Worm (Caenorhabditis elegans) whole organism, L4 larva: ENCODE results near the gene lis-1.

Source experiments
- F10B5.3 ChIP-seq: sonication (generic microtip); optimal IDR thresholded peaks from 2 replicates; lab custom pipeline; 2016; ENCODE audit warnings: mild to moderate bottlenecking, missing genetic modification characterization, missing compliant biosample characterization
- F26F4.8 ChIP-seq: fragments of 200-800 bp; sonication (Bioruptor generic); conservative IDR thresholded peaks from 2 replicates; pipeline ENCODE4 v1.3.6; 2022; ENCODE audit warnings: missing genetic modification characterization, missing compliant biosample characterization
- F37D6.2 ChIP-seq: sonication (generic microtip); optimal IDR thresholded peaks from 2 replicates; lab custom pipeline; 2016; ENCODE audit warnings: mild to moderate bottlenecking, missing genetic modification characterization, missing compliant biosample characterization
- R02D3.7 ChIP-seq: fragments of 150-350 bp; sonication (generic microtip); optimal IDR thresholded peaks from 3 replicates; lab custom pipeline; 2014; ENCODE audit warnings: missing biosample characterization, missing genetic modification characterization
- T20F7.1 ChIP-seq: fragments of 200-800 bp; sonication (Bioruptor generic); optimal IDR thresholded peaks from 2 replicates; lab custom pipeline; 2018; ENCODE audit warnings: mild to moderate bottlenecking, missing genetic modification characterization, missing compliant biosample characterization
- aha-1 ChIP-seq: fragments of 150-350 bp; peaks from one replicate; lab custom pipeline; 2014; ENCODE audit warnings: missing biosample characterization, missing genetic modification characterization
- arid-1 ChIP-seq: fragments of 200-800 bp; sonication (Bioruptor generic); conservative IDR thresholded peaks from 2 replicates; pipeline ENCODE4 v1.3.6; 2022; ENCODE audit warnings: missing genetic modification reagents, missing genetic modification characterization, missing compliant biosample characterization
- ceh-44 ChIP-seq: fragments of 200-800 bp; sonication (Bioruptor generic); IDR thresholded peaks from 2 replicates; pipeline ENCODE4 v1.3.6; 2022; ENCODE audit warnings: missing genetic modification reagents, missing genetic modification characterization, missing compliant biosample characterization
- ceh-62 ChIP-seq: sonication (generic microtip); optimal IDR thresholded peaks from 2 replicates; lab custom pipeline; 2017; ENCODE audit warnings: missing biosample characterization, missing genetic modification characterization
- ceh-82 ChIP-seq: sonication (generic microtip); optimal IDR thresholded peaks from 2 replicates; lab custom pipeline; 2017; ENCODE audit warnings: missing biosample characterization, missing genetic modification characterization
- daf-12 ChIP-seq: fragments of 150-350 bp; optimal IDR thresholded peaks from 2 replicates; lab custom pipeline; 2014; ENCODE audit warnings: missing biosample characterization, missing genetic modification reagents, missing genetic modification characterization
- daf-19 ChIP-seq: fragments of 200-800 bp; sonication (Bioruptor generic); conservative IDR thresholded peaks from 2 replicates; pipeline ENCODE4 v1.3.6; 2022; ENCODE audit warnings: missing genetic modification characterization, missing compliant biosample characterization
- daf-8 ChIP-seq: fragments of 200-800 bp; sonication (Bioruptor generic); IDR thresholded peaks from 2 replicates; pipeline ENCODE4 v1.3.6; 2022; ENCODE audit warnings: missing genetic modification characterization, missing compliant biosample characterization
- dmd-9 ChIP-seq: fragments of 200-800 bp; sonication (Bioruptor generic); IDR thresholded peaks from 2 replicates; pipeline ENCODE4 v1.3.6; 2022; ENCODE audit warnings: missing genetic modification reagents, missing genetic modification characterization, missing compliant biosample characterization
- duxl-1 ChIP-seq: sonication (generic microtip); optimal IDR thresholded peaks from 2 replicates; lab custom pipeline; 2016; ENCODE audit warnings: mild to moderate bottlenecking, missing genetic modification characterization, moderate library complexity, missing compliant biosample characterization; ENCODE audit not compliant: poor library complexity
- fkh-10 ChIP-seq: fragments of 150-350 bp; optimal IDR thresholded peaks from 2 replicates; lab custom pipeline; 2014; ENCODE audit warnings: missing biosample characterization, missing genetic modification reagents, missing genetic modification characterization
- gei-8 ChIP-seq: fragments of 200-800 bp; sonication (Bioruptor generic); optimal IDR thresholded peaks from 2 replicates; lab custom pipeline; 2018; ENCODE audit warnings: mild to moderate bottlenecking, missing genetic modification characterization, missing compliant biosample characterization
- hif-1 ChIP-seq, 2 experiments: sonication (generic microtip); optimal IDR thresholded peaks; 2 replicates each; lab custom pipeline; 2016 to 2017; ENCODE audit warnings: missing compliant biosample characterization in 2 of 2, missing genetic modification characterization in 2 of 2, missing genetic modification reagents in 2 of 2, missing genotype in 2 of 2, mild to moderate bottlenecking in 1 of 2
- hlh-11 ChIP-seq: fragments of 200-800 bp; sonication (Bioruptor generic); optimal IDR thresholded peaks from 2 replicates; lab custom pipeline; 2018; ENCODE audit warnings: mild to moderate bottlenecking, missing genetic modification characterization, missing compliant biosample characterization
- lin-13 ChIP-seq: fragments of 150-350 bp; optimal IDR thresholded peaks from 2 replicates; lab custom pipeline; 2014; ENCODE audit warnings: missing biosample characterization, missing genetic modification reagents, missing genetic modification characterization
- madf-5 ChIP-seq, 2 experiments: fragments of 200-800 bp; sonication (Bioruptor generic); IDR thresholded peaks; 2 replicates each; pipeline ENCODE4 v1.3.6; 2022; ENCODE audit warnings: missing compliant biosample characterization in 2 of 2, missing genetic modification characterization in 2 of 2
- mep-1 ChIP-seq: fragments of 150-350 bp; sonication (generic microtip); optimal IDR thresholded peaks from 3 replicates; lab custom pipeline; 2014; ENCODE audit warnings: missing biosample characterization, missing genetic modification characterization
- mxl-3 ChIP-seq: fragments of 200-800 bp; sonication (Bioruptor generic); optimal IDR thresholded peaks from 2 replicates; lab custom pipeline; 2018; ENCODE audit warnings: mild to moderate bottlenecking, missing genetic modification characterization, missing compliant biosample characterization
- nhr-102 ChIP-seq: sonication (generic microtip); optimal IDR thresholded peaks from 2 replicates; lab custom pipeline; 2016; ENCODE audit warnings: mild to moderate bottlenecking, missing genetic modification characterization, moderate library complexity, missing compliant biosample characterization
- nhr-11 ChIP-seq: fragments of 150-350 bp; optimal IDR thresholded peaks from 2 replicates; lab custom pipeline; 2014; ENCODE audit warnings: missing biosample characterization, missing genetic modification characterization
- nhr-25 ChIP-seq: sonication (generic microtip); optimal IDR thresholded peaks from 2 replicates; lab custom pipeline; 2017; ENCODE audit warnings: missing genetic modification characterization, mild to moderate bottlenecking, missing compliant biosample characterization, antibody characterized with exemption, moderate library complexity, borderline replicate concordance; ENCODE audit not compliant: insufficient read depth
- nhr-28 ChIP-seq: fragments of 150-350 bp; optimal IDR thresholded peaks from 2 replicates; lab custom pipeline; 2014; ENCODE audit warnings: missing biosample characterization, missing genetic modification characterization
- nhr-42 ChIP-seq: fragments of 200-800 bp; sonication (Bioruptor generic); IDR thresholded peaks from 2 replicates; pipeline ENCODE4 v1.3.6; 2022; ENCODE audit warnings: missing genetic modification characterization, missing compliant biosample characterization
- nhr-6 ChIP-seq: fragments of 150-350 bp; optimal IDR thresholded peaks from 2 replicates; lab custom pipeline; 2014; ENCODE audit warnings: missing biosample characterization, missing genetic modification characterization
- nhr-76 ChIP-seq: fragments of 150-350 bp; optimal IDR thresholded peaks from 2 replicates; lab custom pipeline; 2014; ENCODE audit warnings: missing biosample characterization, missing genetic modification characterization
- snpc-1.2 ChIP-seq: fragments of 200-800 bp; sonication (Bioruptor generic); IDR thresholded peaks from 2 replicates; pipeline ENCODE4 v1.3.6; 2022; ENCODE audit warnings: missing genetic modification reagents, missing genetic modification characterization, missing compliant biosample characterization
- spr-1 ChIP-seq: sonication (generic microtip); optimal IDR thresholded peaks from 2 replicates; lab custom pipeline; 2016; ENCODE audit warnings: mild to moderate bottlenecking, missing genetic modification characterization, missing compliant biosample characterization
- vab-7 ChIP-seq: fragments of 200-800 bp; sonication (Bioruptor generic); IDR thresholded peaks from 2 replicates; pipeline ENCODE4 v1.3.6; 2022; ENCODE audit warnings: missing genetic modification reagents, missing genetic modification characterization, missing compliant biosample characterization
- ztf-7 ChIP-seq: fragments of 150-350 bp; optimal IDR thresholded peaks from 2 replicates; lab custom pipeline; 2014; ENCODE audit warnings: missing biosample characterization, missing genetic modification characterization

lis-1 gene

DNA sequence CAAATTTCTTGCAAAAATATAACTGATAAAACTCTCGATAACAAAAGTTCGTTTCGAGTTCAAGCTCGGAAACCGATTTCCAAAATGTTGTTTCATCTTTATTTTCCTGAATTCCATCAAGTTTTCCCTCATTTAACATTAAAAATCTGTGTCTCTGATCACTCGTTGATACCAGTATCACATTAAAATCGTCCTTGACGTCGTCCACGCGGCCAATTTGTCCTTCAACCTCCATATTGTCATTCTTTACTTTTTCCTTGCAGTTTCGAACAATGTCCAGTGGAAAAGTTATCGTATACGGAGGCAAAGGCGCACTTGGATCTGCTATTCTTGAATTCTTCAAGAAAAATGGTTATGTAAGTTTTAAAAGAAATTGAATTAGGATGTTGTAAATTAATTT is 17.1 kb upstream of the lis-1 start, which contains the start of gene qdpr-1:
Gene qdpr-1 (plus strand): TSS at position 264 of the 400 bp plus-strand sequence.
- TF ChIP-seq ceh-82 (tag; lab: Kevin White, UChicago) (no peak), snpc-1.2 (GFP tag; lab: Robert Waterston, UW) (no peak), F26F4.8 (GFP tag; lab: Robert Waterston, UW) (no peak), mxl-3 (GFP tag; lab: Kevin White, UChicago) (peak; percentile 43)
- TF ChIP-seq, all 104 proteins: peak for 1

ce11 chrIII:13393239-13393638 is 16.7 kb upstream of the lis-1 start, which contains the start of gene dnj-17:
Gene dnj-17 (minus strand): TSS chrIII:13393339.
- TF ChIP-seq duxl-1 (tag; lab: Kevin White, UChicago) (no peak), nhr-25 (tag; lab: Kevin White, UChicago) (no peak), lin-13 (no peak), daf-19 (GFP tag; lab: Robert Waterston, UW) (no peak), spr-1 (tag; lab: Kevin White, UChicago) (no peak), arid-1 (GFP tag; lab: Robert Waterston, UW) (no peak), R02D3.7 (tag; lab: Kevin White, UChicago) (no peak), nhr-28 (no peak), dmd-9 (GFP tag; lab: Robert Waterston, UW) (no peak), F10B5.3 (tag; lab: Kevin White, UChicago) (no peak), hif-1 (tag; optimal IDR thresholded peaks at IDR 0.05; lab: Kevin White, UChicago) (no peak), vab-7 (GFP tag; lab: Robert Waterston, UW) (no peak), hlh-11 (tag; lab: Kevin White, UChicago) (no peak), daf-12 (tag; lab: Kevin White, UChicago) (no peak), nhr-76 (tag; lab: Kevin White, UChicago) (no peak), aha-1 (tag; lab: Kevin White, UChicago) (no peak), madf-5 (GFP tag; IDR thresholded peaks at IDR 0.05; lab: Robert Waterston, UW) (no peak), nhr-102 (no peak)

ce11 chrIII:13390789-13391188 is 14.3 kb upstream of the lis-1 start:
- no peak for TF ChIP-seq T20F7.1 (GFP tag; lab: Kevin White, UChicago)
- no peak for TF ChIP-seq hlh-11 (tag; lab: Kevin White, UChicago)
- TF ChIP-seq mep-1: no peak
- TF ChIP-seq ceh-44 (GFP tag; lab: Robert Waterston, UW): no peak
- TF ChIP-seq nhr-25 (tag; lab: Kevin White, UChicago): no peak
- no peak for TF ChIP-seq F37D6.2
- TF ChIP-seq gei-8: no peak

DNA sequence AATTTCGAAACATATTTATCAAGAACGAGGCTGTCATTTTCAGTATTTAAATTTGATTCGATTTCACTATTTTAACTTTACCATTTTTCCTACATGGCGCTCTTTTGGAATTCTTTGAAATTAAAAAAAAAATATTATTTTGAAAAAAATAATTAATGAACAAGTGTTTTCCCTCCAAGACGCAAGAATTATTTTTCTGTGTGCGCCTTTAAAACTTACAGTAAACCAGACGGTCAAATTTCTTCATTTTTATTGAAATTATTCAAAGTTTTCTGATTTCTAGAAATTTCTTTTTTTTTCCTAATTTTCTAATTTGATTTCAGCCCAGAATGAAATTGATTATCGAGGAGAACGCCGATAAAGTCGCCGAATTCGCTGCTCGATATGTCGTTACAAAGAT is 12.6 kb upstream of the lis-1 start, which contains the start of gene T03F6.3:
Gene T03F6.3 (plus strand): TSS at position 318 of the 400 bp plus-strand sequence.
- no peak for TF ChIP-seq fkh-10
- no peak for TF ChIP-seq nhr-11 (tag; lab: Kevin White, UChicago)
- TF ChIP-seq ceh-44 (GFP tag; lab: Robert Waterston, UW): no peak
- TF ChIP-seq daf-8: no peak
- TF ChIP-seq T20F7.1 (GFP tag; lab: Kevin White, UChicago): no peak
- TF ChIP-seq ztf-7 (tag; lab: Kevin White, UChicago): no peak
- TF ChIP-seq ceh-82 (tag; lab: Kevin White, UChicago): no peak
- TF ChIP-seq nhr-42 (GFP tag; lab: Robert Waterston, UW): no peak
- no peak for TF ChIP-seq madf-5 (GFP tag; IDR thresholded peaks at IDR 0.05; lab: Robert Waterston, UW)
- TF ChIP-seq nhr-25 (tag; lab: Kevin White, UChicago): no peak
- TF ChIP-seq nhr-6 (tag; lab: Kevin White, UChicago): no peak
- TF ChIP-seq ceh-62 (tag; lab: Kevin White, UChicago): no peak
